Fruit fly (Drosophila melanogaster): ENCODE data around the gene CG33339.

Gene CG33339

DNA sequence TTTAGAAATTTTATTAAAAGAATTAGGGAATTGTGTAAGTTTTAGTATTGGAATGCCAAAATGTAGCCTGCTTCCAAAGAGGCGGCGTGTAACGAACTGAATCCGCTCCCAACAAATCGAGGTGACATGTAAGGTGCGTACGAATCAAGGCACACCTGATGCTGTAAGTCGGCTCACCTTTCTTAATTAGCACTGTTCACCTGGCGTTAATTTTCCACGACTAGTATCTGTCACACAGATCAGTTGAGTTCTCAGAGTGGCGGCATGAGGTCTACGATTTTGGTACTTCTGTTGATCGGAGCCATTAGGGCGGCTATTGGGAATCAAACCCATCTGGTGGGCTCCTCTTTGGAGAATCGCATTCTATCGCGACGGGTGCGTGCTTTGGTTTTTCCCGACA is at the start of gene CG33339, which contains the start of gene CG5762:
CG33339 (plus strand) TSS at position 265 of the 400 bp plus-strand sequence.
CG5762 (minus strand) TSS at position 101 of the 400 bp plus-strand sequence.
- no peak for TF ChIP-seq CG17801 (GFP tag; optimal IDR thresholded peaks at IDR 0.05; ENCODE audit: partially characterized antibody)

DNA sequence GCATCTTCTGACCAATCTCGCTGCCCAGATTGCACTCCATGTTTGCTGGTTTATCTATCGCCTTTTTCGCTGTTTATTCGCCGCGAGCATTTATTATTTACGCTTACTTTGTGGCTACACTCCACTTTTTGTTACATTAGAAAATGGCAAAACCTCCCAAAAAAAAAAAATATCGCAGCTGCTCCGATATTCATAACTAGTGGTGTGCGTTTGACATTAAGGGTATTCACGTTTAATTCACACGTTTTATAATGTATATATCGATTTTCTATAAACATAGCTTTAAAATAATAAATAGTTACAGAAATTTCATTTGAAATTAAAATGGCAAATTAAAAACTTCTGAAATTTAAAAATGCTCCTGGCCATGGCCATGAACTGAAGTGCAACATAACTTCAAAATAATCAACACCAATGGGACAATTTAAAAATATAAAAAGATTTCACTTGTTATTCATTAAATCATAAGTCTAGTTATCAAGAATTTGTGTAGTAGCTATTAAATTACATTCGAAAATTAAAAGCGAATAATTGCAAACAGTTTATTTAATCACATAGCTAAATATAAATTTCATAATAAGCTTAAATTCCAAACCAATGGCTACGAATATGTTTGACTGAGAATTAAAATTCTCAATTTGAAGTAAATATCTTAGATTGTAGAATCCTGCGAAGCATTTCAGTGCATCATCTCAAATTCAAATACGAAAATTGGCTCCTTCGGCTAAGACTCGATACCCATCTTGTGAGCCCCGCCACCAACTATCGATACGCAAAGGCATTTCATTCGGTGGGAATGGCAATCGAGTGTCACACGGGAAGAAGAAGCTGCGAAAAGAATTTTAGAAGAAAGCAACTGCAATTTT is 43.2 kb upstream of the CG33339 start, which contains the start of the genes Nab2 and BRWD3:
Nab2 (minus strand) TSS at position 203 of the 866 bp plus-strand sequence.
BRWD3 (plus strand) TSS at position 784 of the 866 bp plus-strand sequence.
- TF ChIP-seq CG17801 (GFP tag; optimal IDR thresholded peaks at IDR 0.05; ENCODE audit: partially characterized antibody): peak; percentile 17

DNA sequence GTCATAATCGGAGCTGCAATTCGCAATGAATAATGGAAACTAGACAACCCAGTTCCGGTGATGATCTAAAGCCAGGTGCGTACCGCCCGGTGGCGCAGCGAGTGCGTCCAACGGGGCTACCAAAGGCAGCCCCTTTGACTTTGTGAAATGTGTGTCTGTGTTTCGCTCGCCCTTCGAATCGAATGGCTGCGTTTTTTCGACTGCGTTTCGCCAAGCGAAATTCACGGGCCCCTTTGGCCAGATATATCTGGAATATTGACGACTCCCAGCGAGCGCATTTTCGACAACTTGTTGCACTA is 42.6 kb upstream of the CG33339 start:
- TF ChIP-seq CG17801 (GFP tag; optimal IDR thresholded peaks at IDR 0.05; ENCODE audit: partially characterized antibody): no peak

DNA sequence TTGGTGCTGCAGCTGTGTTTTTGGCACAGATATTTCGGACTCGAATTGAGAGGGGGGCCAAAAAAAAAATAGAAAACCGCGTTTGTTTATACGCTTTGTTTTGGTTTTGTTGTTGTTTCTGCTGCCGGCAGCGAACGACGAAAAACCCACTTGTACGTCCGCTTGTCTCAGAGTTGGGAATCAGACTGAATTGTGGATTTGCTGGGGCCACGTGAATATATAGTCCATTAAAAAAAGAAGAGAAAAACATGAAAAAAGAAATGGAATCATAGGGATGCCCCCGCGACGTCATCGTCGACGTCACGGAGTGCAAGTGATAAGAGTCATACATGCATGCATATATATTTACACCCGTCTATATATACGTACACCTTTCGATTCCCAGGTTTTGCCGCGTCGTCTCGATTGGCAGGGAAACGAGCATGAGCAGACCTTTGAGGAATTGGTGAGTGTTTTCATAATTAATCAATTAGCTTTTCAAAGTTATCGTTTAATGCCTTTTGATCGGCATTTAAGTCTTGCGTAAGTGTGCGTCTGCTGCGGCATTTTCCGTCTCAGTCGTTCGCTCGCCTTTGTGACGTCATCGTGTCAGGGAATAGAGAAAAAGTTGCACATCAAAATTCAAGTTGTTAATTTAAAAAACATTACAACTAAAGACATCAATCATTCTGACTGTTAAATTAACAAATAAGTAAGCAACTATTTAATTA is 41.9 kb upstream of the CG33339 start:
- no peak for TF ChIP-seq CG17801 (GFP tag; optimal IDR thresholded peaks at IDR 0.05; ENCODE audit: partially characterized antibody)

DNA sequence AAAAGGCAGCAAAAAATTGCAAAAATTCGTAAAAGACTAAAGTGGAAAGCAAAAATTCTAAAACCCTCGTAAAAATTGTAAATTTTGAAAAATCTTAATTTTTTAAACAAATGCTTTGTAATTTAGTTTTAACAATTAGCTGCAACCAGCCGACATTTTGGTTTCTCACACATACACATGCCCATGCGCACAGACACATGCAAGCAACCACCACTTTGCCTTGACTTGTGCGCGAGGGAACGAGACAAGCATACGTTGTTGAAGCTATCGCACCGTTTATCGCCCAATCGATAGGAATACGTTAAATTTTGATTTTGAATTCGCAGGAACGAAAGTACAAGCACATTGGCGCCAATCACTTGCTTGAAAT is 41.3 kb upstream of the CG33339 start:
- peak; percentile 8 for TF ChIP-seq CG17801 (GFP tag; optimal IDR thresholded peaks at IDR 0.05; ENCODE audit: partially characterized antibody)

DNA sequence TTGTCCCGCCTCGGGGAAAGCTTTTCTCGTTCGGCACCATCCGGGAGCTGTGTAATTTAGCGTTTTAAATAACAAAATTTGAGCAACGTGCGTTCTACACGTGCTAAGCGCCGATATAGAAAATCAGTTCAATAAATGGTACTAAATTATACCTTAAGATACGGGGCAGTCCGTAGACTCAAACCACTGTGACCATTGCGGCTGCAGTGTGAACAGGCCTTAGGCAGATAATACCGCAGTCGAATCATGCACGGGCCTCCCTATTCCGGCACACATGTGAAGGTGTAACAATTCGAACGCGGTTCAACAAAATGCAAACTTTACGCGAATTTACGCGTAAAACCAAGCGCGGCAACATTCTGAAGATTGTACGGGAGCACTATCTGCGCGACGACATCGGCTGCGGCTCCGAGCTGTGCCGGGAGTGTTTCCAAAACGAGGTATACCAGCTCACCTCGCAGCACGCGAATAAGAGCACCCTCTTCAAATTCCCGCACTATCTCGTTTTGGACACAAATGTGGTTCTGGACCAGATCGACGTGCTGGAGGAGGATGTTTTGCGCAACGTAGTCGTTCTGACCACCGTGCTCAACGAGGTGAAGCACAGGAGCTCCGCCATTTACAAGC is 28.4 kb upstream of the CG33339 start, which contains the start of the genes Rrp5 and Dis3:
Rrp5 (minus strand) TSS at position 135 of the 627 bp plus-strand sequence.
Dis3 (plus strand) TSS at position 252 of the 627 bp plus-strand sequence.
- no peak for TF ChIP-seq CG17801 (GFP tag; optimal IDR thresholded peaks at IDR 0.05; ENCODE audit: partially characterized antibody)

DNA sequence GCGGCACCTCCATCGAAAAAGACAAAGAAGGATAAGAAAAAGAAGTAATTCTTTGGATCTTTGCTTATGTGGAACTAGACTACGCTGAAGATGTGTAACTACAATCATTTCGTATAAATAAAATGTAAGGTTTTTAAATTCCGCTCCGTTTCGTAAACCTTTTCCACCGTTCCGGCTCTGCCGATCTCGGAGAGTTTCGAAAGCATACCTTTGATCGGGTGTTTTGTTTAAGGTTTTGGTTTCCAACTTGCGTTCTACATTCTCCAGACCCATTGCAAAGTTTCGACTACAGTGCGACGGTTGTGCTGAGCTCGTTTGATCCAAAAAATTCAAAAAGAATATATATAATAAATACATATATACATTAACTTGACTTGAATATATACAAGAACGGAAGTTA is 25.0 kb upstream of the CG33339 start, which contains the start of gene CG6432:
CG6432 (plus strand) TSS at position 301 of the 400 bp plus-strand sequence.
- no peak for TF ChIP-seq CG17801 (GFP tag; optimal IDR thresholded peaks at IDR 0.05; ENCODE audit: partially characterized antibody)

DNA sequence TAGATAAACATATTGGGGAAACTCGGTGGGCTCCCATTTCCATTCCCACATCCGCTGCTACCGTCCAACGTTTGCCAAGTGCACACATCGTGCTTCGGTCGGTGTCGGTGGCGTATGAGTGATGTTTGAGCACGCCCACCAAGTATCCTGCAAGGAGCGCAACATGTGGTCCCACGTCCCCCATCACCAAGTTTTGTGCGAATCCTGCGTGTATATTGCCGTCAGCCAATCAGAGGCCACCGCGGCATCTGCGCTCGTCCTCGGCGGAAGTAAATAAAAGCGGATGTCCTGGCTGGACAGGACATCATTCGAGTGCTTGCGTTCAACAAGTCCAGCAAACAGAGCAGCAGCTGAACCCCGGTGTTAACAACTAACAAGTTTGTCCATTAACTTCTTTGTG is 20.4 kb upstream of the CG33339 start, which contains the start of gene Ms:
Ms (plus strand) TSS at position 301 of the 400 bp plus-strand sequence.
- no peak for TF ChIP-seq CG17801 (GFP tag; optimal IDR thresholded peaks at IDR 0.05; ENCODE audit: partially characterized antibody)

DNA sequence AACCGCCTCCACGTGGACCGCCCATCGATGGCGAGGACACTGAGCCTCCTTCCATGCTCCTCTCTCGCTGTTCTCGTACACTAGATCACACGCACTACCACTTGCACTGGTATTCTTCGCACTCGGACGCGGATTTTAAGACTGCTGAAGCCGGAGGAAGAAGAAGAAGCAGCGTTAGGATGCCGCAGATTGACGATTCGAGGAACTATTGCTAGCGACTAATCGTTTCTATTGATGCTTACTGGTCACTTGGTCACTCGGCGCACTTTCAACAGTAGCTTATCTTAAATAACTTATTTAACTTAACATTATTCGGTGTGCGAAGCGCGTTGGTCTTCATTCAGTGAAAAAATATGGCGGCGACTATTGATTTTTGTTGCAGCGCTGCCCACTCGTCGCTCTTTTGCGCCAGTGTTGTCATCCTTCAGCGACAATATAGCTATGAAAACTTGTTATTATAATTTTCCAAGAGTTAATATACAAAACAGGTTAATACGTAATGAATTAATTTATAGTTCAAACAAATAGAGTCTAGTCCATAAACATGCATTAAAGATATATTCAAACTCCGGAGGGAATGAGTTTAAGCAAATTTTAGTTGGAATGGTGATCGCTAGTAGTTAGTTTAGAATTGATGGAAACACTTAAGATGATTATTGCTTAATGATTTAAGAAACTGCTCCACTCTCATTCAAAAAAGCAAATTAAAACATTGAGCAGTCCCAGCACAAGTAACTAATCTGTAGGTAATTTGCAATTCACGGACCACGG is 13.0 kb upstream of the CG33339 start, which contains the start of the genes CG5746 and CG6454:
CG5746 (minus strand) TSS at position 372 of the 771 bp plus-strand sequence.
CG6454 (plus strand) TSS at position 763 of the 771 bp plus-strand sequence.
- peak; percentile 28 for TF ChIP-seq CG17801 (GFP tag; optimal IDR thresholded peaks at IDR 0.05; ENCODE audit: partially characterized antibody)

DNA sequence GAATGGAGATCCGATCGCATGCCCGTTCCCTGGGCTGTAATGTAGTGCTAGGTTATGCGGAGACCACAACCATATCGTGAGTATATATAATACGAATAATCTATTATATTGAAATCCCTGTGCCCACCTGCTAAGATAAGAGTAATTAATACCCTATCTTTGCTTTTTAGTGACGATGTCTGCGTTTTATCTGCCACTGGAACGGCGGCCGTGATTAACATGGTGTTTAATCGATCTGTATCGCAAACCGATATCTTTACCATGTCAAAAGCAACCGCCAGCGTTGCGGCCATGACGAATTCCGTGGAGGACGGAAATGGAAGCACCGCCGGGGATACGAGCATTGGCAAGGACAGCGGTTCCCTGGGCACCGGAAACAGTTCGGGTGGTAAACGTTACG is 8.2 kb upstream of the CG33339 start:
- no peak for TF ChIP-seq CG17801 (GFP tag; optimal IDR thresholded peaks at IDR 0.05; ENCODE audit: partially characterized antibody)

DNA sequence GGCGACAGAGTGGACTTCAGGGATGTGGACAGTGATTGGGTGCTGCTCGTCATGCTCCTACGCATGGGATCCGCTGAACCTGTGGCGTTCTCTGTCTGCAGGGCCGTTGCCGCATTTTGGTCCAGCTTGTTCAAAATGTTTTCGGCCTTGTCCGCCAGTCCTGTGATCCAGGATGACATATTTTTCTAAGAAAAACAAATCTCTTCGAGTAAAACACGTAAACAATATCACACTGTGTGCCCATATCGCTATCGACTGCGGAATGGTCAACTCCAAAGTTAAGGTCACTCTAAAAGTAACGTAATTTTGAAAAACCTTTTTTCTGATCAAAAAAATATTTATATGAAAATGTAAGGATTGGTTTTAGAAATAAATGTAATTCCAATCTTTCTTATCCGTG is 3.9 kb upstream of the CG33339 start, which contains the start of gene Golgin84:
Golgin84 (minus strand) TSS at position 241 of the 400 bp plus-strand sequence.
- no peak for TF ChIP-seq CG17801 (GFP tag; optimal IDR thresholded peaks at IDR 0.05; ENCODE audit: partially characterized antibody)

DNA sequence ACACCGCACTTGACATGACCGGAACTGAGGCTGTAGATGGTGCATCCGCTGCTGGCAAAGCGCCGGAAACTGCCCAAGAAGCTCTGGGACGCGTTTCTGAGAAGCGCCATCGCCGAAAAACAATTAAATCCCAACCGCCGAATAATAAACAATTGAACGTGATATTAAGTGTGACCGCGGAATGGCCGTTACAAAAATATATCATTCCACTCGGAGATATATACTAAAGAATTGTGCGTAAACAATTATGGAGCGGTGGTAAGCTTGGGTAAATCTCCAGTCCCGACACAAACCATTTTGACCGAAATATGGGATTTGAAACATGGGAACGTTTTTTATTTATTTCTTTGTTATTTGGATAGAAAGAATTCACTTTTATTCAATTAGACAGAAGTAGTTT is 1.7 kb upstream of the CG33339 start, which contains the start of gene CG18528:
CG18528 (minus strand) TSS at position 188 of the 400 bp plus-strand sequence.
- TF ChIP-seq CG17801 (GFP tag; optimal IDR thresholded peaks at IDR 0.05; ENCODE audit: partially characterized antibody): no peak

DNA sequence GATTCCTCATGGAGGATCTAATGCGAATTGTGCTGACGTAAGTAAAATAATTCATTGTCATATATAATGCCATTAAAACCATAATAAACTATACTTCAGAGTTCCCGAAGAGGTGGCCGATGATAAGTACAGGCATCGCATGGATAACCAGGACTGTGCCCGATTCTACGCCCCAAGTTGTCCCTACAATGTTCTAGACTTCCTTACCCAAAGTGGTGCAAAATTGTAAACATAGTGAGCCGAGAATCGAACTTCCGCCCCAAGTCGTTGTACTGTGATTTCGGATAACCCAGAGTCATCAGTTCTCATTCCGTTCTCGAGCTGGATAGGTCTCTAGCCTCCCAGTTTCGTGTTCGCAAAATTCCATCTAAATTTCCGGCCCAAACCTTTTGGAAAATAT is 1.2 kb downstream of the CG33339 start, which contains the start of gene CG33340:
CG33340 (plus strand) TSS at position 301 of the 400 bp plus-strand sequence.
- no peak for TF ChIP-seq CG17801 (GFP tag; optimal IDR thresholded peaks at IDR 0.05; ENCODE audit: partially characterized antibody)

Measured in ovary, adult (tissue).